Fruit fly (Drosophila melanogaster) whole organism, embryonic: Measurements from ENCODE around the gene Awh.
A peak's percentile ranks its signal among the peaks of the same experiment; 100 is the strongest.

Experiments
- CG11456 ChIP-seq: fragments of 200-800 bp; sonication (Bioruptor generic); IDR thresholded peaks from 3 replicates; pipeline ENCODE4 v1.3.6; 2022; ENCODE audit warnings: missing biosample characterization, missing genetic modification characterization
- CG11695 ChIP-seq: fragments of 200-800 bp; sonication (Bioruptor generic); IDR thresholded peaks from 3 replicates; pipeline ENCODE4 v1.3.6; 2022; ENCODE audit warnings: missing biosample characterization, missing genetic modification characterization
- CG12155 ChIP-seq: fragments of 200-800 bp; sonication (Bioruptor generic); optimal IDR thresholded peaks from 3 replicates; lab custom pipeline; 2016; ENCODE audit warnings: missing biosample characterization, missing genetic modification characterization
- CG12744 ChIP-seq: fragments of 200-800 bp; sonication (Bioruptor generic); optimal IDR thresholded peaks from 2 replicates; lab custom pipeline; 2016; ENCODE audit warnings: missing biosample characterization, missing genetic modification characterization
- CG12942 ChIP-seq: fragments of 200-800 bp; sonication (Bioruptor generic); optimal IDR thresholded peaks from 3 replicates; lab custom pipeline; 2016; ENCODE audit warnings: missing biosample characterization, missing genetic modification characterization
- CG13894 ChIP-seq: fragments of 200-800 bp; sonication (Bioruptor generic); optimal IDR thresholded peaks from 3 replicates; lab custom pipeline; 2018; ENCODE audit warnings: missing biosample characterization, mild to moderate bottlenecking, missing genetic modification characterization, moderate library complexity
- CG1603 ChIP-seq: fragments of 200-800 bp; sonication (Bioruptor generic); optimal IDR thresholded peaks from 2 replicates; lab custom pipeline; 2019; ENCODE audit warnings: missing biosample characterization, mild to moderate bottlenecking, missing genetic modification characterization, moderate library complexity
- CG17186 ChIP-seq: fragments of 200-800 bp; sonication (Bioruptor generic); optimal IDR thresholded peaks from 3 replicates; lab custom pipeline; 2017; ENCODE audit warnings: missing biosample characterization, missing genetic modification reagents, missing genetic modification characterization
- CG18764 ChIP-seq: fragments of 200-800 bp; sonication (Bioruptor generic); optimal IDR thresholded peaks from 3 replicates; lab custom pipeline; 2016; ENCODE audit warnings: missing biosample characterization, missing genetic modification characterization
- CG2120 ChIP-seq: fragments of 200-800 bp; sonication (Bioruptor generic); optimal IDR thresholded peaks from 3 replicates; lab custom pipeline; 2016; ENCODE audit warnings: missing biosample characterization, missing genetic modification characterization
- CG31224 ChIP-seq: fragments of 200-800 bp; sonication (Bioruptor generic); IDR thresholded peaks from 2 replicates; pipeline ENCODE4 v1.3.6; 2022; ENCODE audit warnings: missing biosample characterization, missing genetic modification characterization
- CG4360 ChIP-seq: fragments of 200-800 bp; sonication (Bioruptor generic); IDR thresholded peaks from 2 replicates; pipeline ENCODE4 v1.3.6; 2022; ENCODE audit warnings: missing biosample characterization, missing genetic modification characterization
- CG4707 ChIP-seq: fragments of 200-800 bp; sonication (Bioruptor generic); optimal IDR thresholded peaks from 2 replicates; lab custom pipeline; 2018; ENCODE audit warnings: missing biosample characterization, mild to moderate bottlenecking, missing genetic modification characterization, moderate library complexity
- CG4730 ChIP-seq: fragments of 200-800 bp; sonication (Bioruptor generic); IDR thresholded peaks from 2 replicates; pipeline ENCODE4 v1.3.6; 2022; ENCODE audit warnings: missing biosample characterization, missing genetic modification characterization
- CG5245 ChIP-seq: fragments of 200-800 bp; sonication (Bioruptor generic); optimal IDR thresholded peaks from 3 replicates; lab custom pipeline; 2016; ENCODE audit warnings: missing biosample characterization, missing genetic modification characterization
- CG5953 ChIP-seq: fragments of 200-800 bp; sonication (Bioruptor generic); IDR thresholded peaks from 2 replicates; pipeline ENCODE4 v1.3.6; 2022; ENCODE audit warnings: missing biosample characterization, missing genetic modification characterization
- CG6683 ChIP-seq: fragments of 200-800 bp; sonication (Bioruptor generic); optimal IDR thresholded peaks from 2 replicates; lab custom pipeline; 2017; ENCODE audit warnings: missing biosample characterization, mild to moderate bottlenecking, missing genetic modification characterization, missing genetic modification reagents
- CG8281 ChIP-seq: fragments of 200-800 bp; sonication (Bioruptor generic); optimal IDR thresholded peaks from 2 replicates; lab custom pipeline; 2018; ENCODE audit warnings: missing biosample characterization, mild to moderate bottlenecking, missing genetic modification characterization, moderate library complexity
- Chrac-16 ChIP-seq: fragments of 200-800 bp; sonication (Bioruptor generic); optimal IDR thresholded peaks from 3 replicates; lab custom pipeline; 2016; ENCODE audit warnings: missing biosample characterization, missing genetic modification characterization
- HLHmδ ChIP-seq: fragments of 200-800 bp; sonication (Bioruptor generic); optimal IDR thresholded peaks from 2 replicates; lab custom pipeline; 2018; ENCODE audit warnings: missing biosample characterization, mild to moderate bottlenecking, missing genetic modification characterization, moderate library complexity
- Hr51 ChIP-seq, 2 experiments: fragments of 200-800 bp; sonication (Bioruptor generic); optimal IDR thresholded peaks; 2 replicates in 1 of 2; 3 replicates in 1 of 2; lab custom pipeline; 2016 to 2018; ENCODE audit warnings: missing biosample characterization in 2 of 2, missing genetic modification characterization in 2 of 2, mild to moderate bottlenecking in 1 of 2, moderate library complexity in 1 of 2
- Hr78 ChIP-seq, 2 experiments: fragments of 200-800 bp in 1 of 2; fragments of >200 bp in 1 of 2; sonication (Bioruptor generic) in 1 of 2; optimal IDR thresholded peaks; 2 replicates each; lab custom pipeline; 2017 to 2019; ENCODE audit warnings: missing biosample characterization in 2 of 2, missing genetic modification characterization in 2 of 2, mild to moderate bottlenecking in 1 of 2, moderate library complexity in 1 of 2
- Jarid2 ChIP-seq: fragments of 200-800 bp; sonication (Bioruptor generic); optimal IDR thresholded peaks from 3 replicates; lab custom pipeline; 2017; ENCODE audit warnings: mild to moderate bottlenecking, missing biosample characterization, missing genetic modification reagents, missing genetic modification characterization
- Mad ChIP-seq: fragments of 200-800 bp; sonication (Bioruptor generic); optimal IDR thresholded peaks from 2 replicates; lab custom pipeline; 2016; ENCODE audit warnings: missing biosample characterization, missing genetic modification characterization
- Oaz ChIP-seq: fragments of 200-800 bp; sonication (Bioruptor generic); IDR thresholded peaks from 2 replicates; pipeline ENCODE4 v1.3.6; 2022; ENCODE audit warnings: missing biosample characterization, missing genetic modification characterization
- Ptx1 ChIP-seq: fragments of 200-800 bp; sonication (Bioruptor generic); IDR thresholded peaks from 2 replicates; pipeline ENCODE4 v1.3.6; 2022; ENCODE audit warnings: missing biosample characterization, missing genetic modification characterization
- Ravus ChIP-seq: fragments of 200-800 bp; sonication (Bioruptor generic); IDR thresholded peaks from 2 replicates; pipeline ENCODE4 v1.3.6; 2022; ENCODE audit warnings: missing biosample characterization, missing genetic modification characterization
- Rx ChIP-seq: fragments of 200-800 bp; sonication (Bioruptor generic); IDR thresholded peaks from 2 replicates; pipeline ENCODE4 v1.3.6; 2022; ENCODE audit warnings: missing biosample characterization, missing genetic modification characterization
- Stat92E ChIP-seq, 3 experiments: fragments of >200 bp in 2 of 3; fragments of 200-800 bp in 1 of 3; sonication (Bioruptor generic) in 1 of 3; optimal IDR thresholded peaks; 2 replicates each; lab custom pipeline; 2017 to 2019; ENCODE audit warnings: missing biosample characterization in 3 of 3, missing genetic modification characterization in 3 of 3, mild to moderate bottlenecking in 1 of 3, moderate library complexity in 1 of 3
- Vsx1 ChIP-seq: fragments of 200-800 bp; sonication (Bioruptor generic); optimal IDR thresholded peaks from 2 replicates; lab custom pipeline; 2017; ENCODE audit warnings: missing biosample characterization, mild to moderate bottlenecking, missing genetic modification characterization, missing genetic modification reagents
- YL-1 ChIP-seq: fragments of 200-800 bp; sonication (Bioruptor generic); optimal IDR thresholded peaks from 3 replicates; lab custom pipeline; 2017; ENCODE audit warnings: missing biosample characterization, mild to moderate bottlenecking, missing genetic modification characterization
- ara ChIP-seq: fragments of 200-800 bp; sonication (Bioruptor generic); IDR thresholded peaks from 2 replicates; pipeline ENCODE4 v1.3.6; 2022; ENCODE audit warnings: missing biosample characterization, missing genetic modification characterization
- br ChIP-seq: fragments of >200 bp; optimal IDR thresholded peaks from 2 replicates; lab custom pipeline; 2017
- chn ChIP-seq: fragments of 200-800 bp; sonication (Bioruptor generic); optimal IDR thresholded peaks from 2 replicates; lab custom pipeline; 2016; ENCODE audit warnings: missing biosample characterization, missing genetic modification characterization
- crc ChIP-seq: fragments of 200-800 bp; sonication (Bioruptor generic); optimal IDR thresholded peaks from 2 replicates; lab custom pipeline; 2016; ENCODE audit warnings: missing biosample characterization, missing genetic modification characterization
- crol ChIP-seq: fragments of 200-800 bp; sonication (Bioruptor generic); IDR thresholded peaks from 2 replicates; pipeline ENCODE4 v1.3.6; 2022; ENCODE audit warnings: missing biosample characterization, missing genetic modification characterization
- crp ChIP-seq, 2 experiments: fragments of 200-800 bp; sonication (Bioruptor generic); optimal IDR thresholded peaks; 2 replicates in 1 of 2; 3 replicates in 1 of 2; lab custom pipeline; 2017; ENCODE audit warnings: missing biosample characterization in 2 of 2, missing genetic modification characterization in 2 of 2, mild to moderate bottlenecking in 1 of 2, moderate library complexity in 1 of 2
- exex ChIP-seq: fragments of 200-800 bp; sonication (Bioruptor generic); optimal IDR thresholded peaks from 4 replicates; lab custom pipeline; 2018; ENCODE audit warnings: missing biosample characterization, mild to moderate bottlenecking, missing genetic modification characterization, moderate library complexity
- fd102C ChIP-seq: fragments of 200-800 bp; sonication (Bioruptor generic); optimal IDR thresholded peaks from 2 replicates; lab custom pipeline; 2018; ENCODE audit warnings: missing biosample characterization, mild to moderate bottlenecking, missing genetic modification characterization, moderate library complexity
- gce ChIP-seq: fragments of 200-800 bp; sonication (Bioruptor generic); IDR thresholded peaks from 3 replicates; pipeline ENCODE4 v1.3.6; 2022; ENCODE audit warnings: missing biosample characterization, missing genetic modification characterization
- ken ChIP-seq: fragments of 200-800 bp; sonication (Bioruptor generic); IDR thresholded peaks from 3 replicates; pipeline ENCODE4 v1.3.6; 2022; ENCODE audit warnings: missing biosample characterization, missing genetic modification characterization
- kni ChIP-seq: fragments of 200-800 bp; sonication (Bioruptor generic); optimal IDR thresholded peaks from 3 replicates; lab custom pipeline; 2017; ENCODE audit warnings: mild to moderate bottlenecking, missing biosample characterization, missing genetic modification reagents, missing genetic modification characterization
- knrl ChIP-seq: fragments of 200-800 bp; sonication (Bioruptor generic); IDR thresholded peaks from 3 replicates; pipeline ENCODE4 v1.3.6; 2022; ENCODE audit warnings: missing biosample characterization, missing genetic modification characterization; ENCODE audit not compliant: partially characterized antibody
- mld ChIP-seq: fragments of 200-800 bp; sonication (Bioruptor generic); IDR thresholded peaks from 3 replicates; pipeline ENCODE4 v1.3.6; 2022; ENCODE audit warnings: missing biosample characterization, missing genetic modification characterization; ENCODE audit not compliant: partially characterized antibody
- peb ChIP-seq: fragments of 200-800 bp; sonication (Bioruptor generic); IDR thresholded peaks from 2 replicates; pipeline ENCODE4 v1.3.6; 2022; ENCODE audit warnings: missing biosample characterization, missing genetic modification characterization
- pho ChIP-seq: fragments of 200-800 bp; sonication (Bioruptor generic); optimal IDR thresholded peaks from 2 replicates; lab custom pipeline; 2016; ENCODE audit warnings: missing biosample characterization, missing genetic modification characterization
- pzg ChIP-seq: fragments of 200-800 bp; sonication (Bioruptor generic); optimal IDR thresholded peaks from 3 replicates; lab custom pipeline; 2018; ENCODE audit warnings: missing biosample characterization, mild to moderate bottlenecking, missing genetic modification characterization, moderate library complexity
- slou ChIP-seq: fragments of 200-800 bp; sonication (Bioruptor generic); optimal IDR thresholded peaks from 3 replicates; lab custom pipeline; 2016; ENCODE audit warnings: missing biosample characterization, missing genetic modification characterization
- wor ChIP-seq: fragments of 200-800 bp; sonication (Bioruptor generic); IDR thresholded peaks from 2 replicates; pipeline ENCODE4 v1.3.6; 2022; ENCODE audit warnings: missing biosample characterization, missing genetic modification characterization
- z ChIP-seq: fragments of 200-800 bp; sonication (Bioruptor generic); IDR thresholded peaks from 3 replicates; pipeline ENCODE4 v1.3.6; 2022; ENCODE audit warnings: missing biosample characterization, missing genetic modification characterization

Awh gene

DNA sequence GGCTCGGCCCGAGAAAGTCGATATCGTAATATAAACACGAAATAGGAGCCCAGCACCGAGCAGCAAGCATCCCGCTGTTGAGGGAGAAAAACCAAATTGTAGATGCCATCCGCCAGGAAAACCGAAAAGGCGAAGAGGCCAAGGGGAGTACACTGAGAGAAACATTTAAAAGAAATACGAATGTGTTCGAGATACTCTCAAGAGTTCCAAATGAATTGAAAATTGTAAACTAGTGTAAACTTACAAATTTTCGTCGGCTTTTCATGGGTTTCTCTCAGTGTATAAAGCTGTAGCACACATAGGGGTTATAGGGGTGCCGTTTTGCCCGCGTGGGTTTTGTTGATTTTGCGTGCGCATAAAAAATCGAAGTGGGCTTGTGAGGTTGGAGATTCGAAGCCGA, 43.3 kb upstream of the Awh start (continued):
- TF ChIP-seq pzg (GFP tag; lab: Kevin White, UChicago) (peak; percentile 5), CG11695 (GFP tag; lab: Robert Waterston, UW) (peak; percentile 74), CG12744 (GFP tag; lab: Kevin White, UChicago) (peak; percentile 55), CG1603 (tag; lab: Kevin White, UChicago) (peak; percentile 56), gce (peak; percentile 68; the same call in 1 of the 3 replicates), CG18764 (GFP tag; lab: Kevin White, UChicago) (no peak), CG13894 (peak; percentile 90), Vsx1 (peak; percentile 20), crc (GFP tag; lab: Kevin White, UChicago) (peak; percentile 68), CG5953 (GFP tag; lab: Robert Waterston, UW) (no peak), Chrac-16 (GFP tag; lab: Kevin White, UChicago) (peak; percentile 56), CG8281 (tag; lab: Kevin White, UChicago) (peak; percentile 2), br (lab: Kevin White, UChicago) (no peak), CG17186 (GFP tag; lab: Kevin White, UChicago) (no peak), chn (GFP tag; lab: Kevin White, UChicago) (peak; percentile 58), CG12155 (GFP tag; lab: Kevin White, UChicago) (peak; percentile 75), Ptx1 (GFP tag; lab: Robert Waterston, UW) (peak; percentile 84), Stat92E (GFP tag; optimal IDR thresholded peaks at IDR 0.05; lab: Kevin White, UChicago) (no peak), YL-1 (GFP tag; lab: Kevin White, UChicago) (peak; percentile 14), CG6683 (GFP tag; lab: Kevin White, UChicago) (peak; percentile 40), wor (GFP tag; lab: Robert Waterston, UW) (peak; percentile 42), Rx (peak; percentile 58), CG31224 (peak; percentile 85), Hr78 (GFP tag; optimal IDR thresholded peaks at IDR 0.05; lab: Kevin White, UChicago) (no peak), kni (GFP tag; lab: Kevin White, UChicago) (no peak), slou (GFP tag; lab: Kevin White, UChicago) (peak; percentile 45), fd102C (GFP tag; lab: Kevin White, UChicago) (no peak), Oaz (GFP tag; lab: Robert Waterston, UW) (peak; percentile 65), ara (peak; percentile 6; the same call in 1 of the 2 replicates), CG4360 (GFP tag; lab: Robert Waterston, UW) (0 out of 2 replicates have a peak, but pooled peaks have one; percentile 16), ken (GFP tag; lab: Robert Waterston, UW) (peak; percentile 39; the same call in 1 of the 3 replicates), CG12942 (peak; percentile 47), knrl (GFP tag; lab: Robert Waterston, UW) (no peak), CG4730 (GFP tag; lab: Robert Waterston, UW) (peak; percentile 62), peb (GFP tag; lab: Robert Waterston, UW) (no peak; the same call in 1 of the 2 replicates), crp (GFP tag; optimal IDR thresholded peaks at IDR 0.05; lab: Kevin White, UChicago) (peak in 1 of 2 experiments; percentile 8), Jarid2 (GFP tag; lab: Kevin White, UChicago) (peak; percentile 26), CG2120 (GFP tag; lab: Kevin White, UChicago) (peak; percentile 95), Mad (GFP tag; lab: Kevin White, UChicago) (peak; percentile 59), pho (peak; percentile 74), Hr51 (GFP tag; optimal IDR thresholded peaks at IDR 0.05; lab: Kevin White, UChicago) (peak; percentile 69 to 79), exex (peak; percentile 39), CG4707 (GFP tag; lab: Kevin White, UChicago) (peak; percentile 21), CG11456 (GFP tag; lab: Robert Waterston, UW) (peak; percentile 89), CG5245 (GFP tag; lab: Kevin White, UChicago) (peak; percentile 12), crol (peak; percentile 31; the same call in 1 of the 2 replicates), Ravus (GFP tag; lab: Robert Waterston, UW) (peak; percentile 30), HLHmδ (no peak), mld (GFP tag; lab: Robert Waterston, UW) (no peak), z (GFP tag; lab: Robert Waterston, UW) (no peak)
